Fruit fly (Drosophila melanogaster) whole organism, embryonic: ENCODE data around the gene Ada1-1.

ENCODE experiments used
- CG11247 ChIP-seq: fragments of 200-800 bp; sonication (Bioruptor generic); IDR thresholded peaks from 2 replicates; pipeline ENCODE4 v1.3.6; 2022; ENCODE audit warnings: missing biosample characterization, missing genetic modification characterization
- CG5180 ChIP-seq: fragments of 200-800 bp; sonication (Bioruptor generic); optimal IDR thresholded peaks from 3 replicates; lab custom pipeline; 2017; ENCODE audit warnings: missing biosample characterization, missing genetic modification characterization, mild to moderate bottlenecking, moderate library complexity, missing genetic modification reagents
- D ChIP-seq, 2 experiments: fragments of 200-800 bp in 1 of 2; fragments of >200 bp in 1 of 2; sonication (Bioruptor generic) in 1 of 2; optimal IDR thresholded peaks; 2 replicates in 1 of 2; 3 replicates in 1 of 2; lab custom pipeline; 2017; ENCODE audit warnings: mild to moderate bottlenecking in 1 of 2, missing biosample characterization in 1 of 2, missing genetic modification characterization in 1 of 2, missing genetic modification reagents in 1 of 2
- Drgx ChIP-seq: fragments of 200-800 bp; sonication (Bioruptor generic); IDR thresholded peaks from 2 replicates; pipeline ENCODE4 v1.3.6; 2022; ENCODE audit warnings: missing biosample characterization, missing genetic modification characterization
- ERR ChIP-seq: fragments of 200-800 bp; sonication (Bioruptor generic); optimal IDR thresholded peaks from 2 replicates; lab custom pipeline; 2016; ENCODE audit warnings: missing biosample characterization, missing genetic modification characterization
- MBD-R2 ChIP-seq: fragments of 200-800 bp; sonication (Bioruptor generic); IDR thresholded peaks from 2 replicates; pipeline ENCODE4 v1.3.6; 2022; ENCODE audit warnings: missing biosample characterization, missing genetic modification characterization
- Med ChIP-seq: fragments of 200-800 bp; sonication (Bioruptor generic); peaks from one replicate; lab custom pipeline; 2016; ENCODE audit warnings: missing biosample characterization, missing genetic modification characterization, mild to moderate bottlenecking, inconsistent platforms, moderate library complexity
- eve ChIP-seq, 2 experiments: fragments of >200 bp; optimal IDR thresholded peaks; 2 replicates each; lab custom pipeline; 2017; ENCODE audit warnings: missing biosample characterization in 2 of 2, missing genetic modification characterization in 2 of 2
- knrl ChIP-seq: fragments of 200-800 bp; sonication (Bioruptor generic); IDR thresholded peaks from 3 replicates; pipeline ENCODE4 v1.3.6; 2022; ENCODE audit warnings: missing biosample characterization, missing genetic modification characterization; ENCODE audit not compliant: partially characterized antibody
- usp ChIP-seq: fragments of >200 bp; optimal IDR thresholded peaks from 2 replicates; lab custom pipeline; 2017; ENCODE audit warnings: missing biosample characterization, missing genetic modification characterization

dm6 chr2L:11968581-11969272 lies 27.9 kb upstream of the Ada1-1 start:
- no peak for TF ChIP-seq Med (GFP tag; lab: Kevin White, UChicago)
- no peak for TF ChIP-seq ERR
- TF ChIP-seq eve (GFP tag; optimal IDR thresholded peaks at IDR 0.05; lab: Kevin White, UChicago): no peak
- TF ChIP-seq MBD-R2 (GFP tag; lab: Robert Waterston, UW): no peak
- no peak for TF ChIP-seq Drgx (GFP tag; lab: Robert Waterston, UW)
- no peak for TF ChIP-seq usp (GFP tag; lab: Kevin White, UChicago)
- TF ChIP-seq CG11247 (GFP tag; lab: Robert Waterston, UW): no peak
- no peak for TF ChIP-seq CG5180 (GFP tag; lab: Kevin White, UChicago)
- no peak for TF ChIP-seq D (optimal IDR thresholded peaks at IDR 0.05; lab: Kevin White, UChicago)
- TF ChIP-seq D (GFP tag; optimal IDR thresholded peaks at IDR 0.05; lab: Kevin White, UChicago): no peak
- TF ChIP-seq knrl (GFP tag; lab: Robert Waterston, UW): no peak
